Worm (Caenorhabditis elegans) whole organism, late embryonic: ENCODE measurements around the gene C23H4.6.

Experiments used
- K02D7.2 ChIP-seq: sonication (generic microtip); optimal IDR thresholded peaks from 2 replicates; lab custom pipeline; 2017; ENCODE audit warnings: mild to moderate bottlenecking, missing genetic modification characterization, missing compliant biosample characterization
- ama-1 ChIP-seq: fragments of 150-350 bp; optimal IDR thresholded peaks from 2 replicates; lab custom pipeline; 2014
- ceh-22 ChIP-seq: sonication (generic microtip); optimal IDR thresholded peaks from 2 replicates; lab custom pipeline; 2017; ENCODE audit warnings: missing biosample characterization, missing genetic modification characterization
- ceh-45 ChIP-seq: fragments of 200-800 bp; sonication (Bioruptor generic); IDR thresholded peaks from 2 replicates; pipeline ENCODE4 v1.3.6; 2022; ENCODE audit warnings: missing genetic modification reagents, missing genetic modification characterization, missing compliant biosample characterization
- fkh-10 ChIP-seq: fragments of 150-350 bp; optimal IDR thresholded peaks from 2 replicates; lab custom pipeline; 2014; ENCODE audit warnings: missing biosample characterization, missing genetic modification reagents, missing genetic modification characterization
- gmeb-2 ChIP-seq: sonication (generic microtip); optimal IDR thresholded peaks from 2 replicates; lab custom pipeline; 2016; ENCODE audit warnings: missing genetic modification characterization, inconsistent platforms, missing compliant biosample characterization
- lin-11 ChIP-seq: fragments of 200-800 bp; sonication (Bioruptor generic); optimal IDR thresholded peaks from 2 replicates; lab custom pipeline; 2018; ENCODE audit warnings: mild to moderate bottlenecking, missing genetic modification characterization, missing compliant biosample characterization
- nfya-1 ChIP-seq: sonication (generic microtip); optimal IDR thresholded peaks from 2 replicates; lab custom pipeline; 2017; ENCODE audit warnings: missing genetic modification characterization, mild to moderate bottlenecking, missing compliant biosample characterization, antibody characterized with exemption, moderate library complexity
- nhr-232 ChIP-seq: sonication (generic microtip); optimal IDR thresholded peaks from 2 replicates; lab custom pipeline; 2016; ENCODE audit warnings: missing genetic modification characterization, missing compliant biosample characterization
- npax-4 ChIP-seq: sonication (generic microtip); optimal IDR thresholded peaks from 2 replicates; lab custom pipeline; 2016; ENCODE audit warnings: missing genetic modification characterization, missing compliant biosample characterization
- pqm-1 ChIP-seq: sonication (generic microtip); optimal IDR thresholded peaks from 2 replicates; lab custom pipeline; 2016; ENCODE audit warnings: missing genetic modification characterization, missing compliant biosample characterization
- ttx-3 ChIP-seq: sonication (generic microtip); optimal IDR thresholded peaks from 2 replicates; lab custom pipeline; 2016; ENCODE audit warnings: missing genetic modification reagents, missing genetic modification characterization, missing compliant biosample characterization
- ztf-16 ChIP-seq: sonication (generic microtip); optimal IDR thresholded peaks from 2 replicates; lab custom pipeline; 2017; ENCODE audit warnings: missing genetic modification characterization, missing compliant biosample characterization

DNA sequence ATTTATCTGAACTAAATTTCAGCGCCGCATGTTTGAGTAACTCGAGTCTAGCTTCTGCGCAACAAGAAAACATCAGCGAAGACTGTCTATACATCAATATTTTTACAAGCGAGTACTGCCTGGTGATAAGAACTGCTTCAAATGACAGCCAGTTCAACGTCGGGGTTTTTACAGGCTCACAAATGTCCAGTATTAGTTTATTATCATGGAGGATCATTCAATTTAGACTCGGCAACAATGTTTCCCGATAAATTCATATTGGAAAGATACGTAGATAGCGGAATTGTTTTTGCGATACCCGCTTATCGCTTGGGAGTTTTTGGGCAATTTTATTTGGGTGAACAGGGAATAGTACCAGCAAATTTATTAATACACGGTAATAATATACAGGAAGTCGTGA lies 5.0 kb upstream of the C23H4.6 start:
- TF ChIP-seq ceh-22 (tag; lab: Kevin White, UChicago) (no peak), K02D7.2 (tag; lab: Kevin White, UChicago) (no peak), nhr-232 (tag; lab: Kevin White, UChicago) (no peak), nfya-1 (tag; lab: Kevin White, UChicago) (no peak), fkh-10 (GFP tag; lab: Kevin White, UChicago) (no peak), ceh-45 (GFP tag; lab: Robert Waterston, UW) (no peak), ama-1 (lab: Kevin White, UChicago) (no peak), npax-4 (tag; lab: Kevin White, UChicago) (no peak), ttx-3 (tag; lab: Kevin White, UChicago) (no peak), ztf-16 (tag; lab: Kevin White, UChicago) (no peak), gmeb-2 (tag; lab: Kevin White, UChicago) (no peak), pqm-1 (tag; lab: Kevin White, UChicago) (no peak), lin-11 (no peak)
